Worm (Caenorhabditis elegans): ENCODE results near the gene F29B9.8.

Gene F29B9.8

ce11 chrIV:4647385-4647784 is at the start of gene F29B9.8:
Gene F29B9.8 (plus strand): TSS chrIV:4647685.
- TF ChIP-seq madf-2 (tag; optimal IDR thresholded peaks at IDR 0.05) (no peak), K02D7.2 (tag; optimal IDR thresholded peaks at IDR 0.05) (no peak), ceh-6 (GFP tag; optimal IDR thresholded peaks at IDR 0.05) (no peak), ceh-24 (tag; optimal IDR thresholded peaks at IDR 0.05) (no peak), ceh-18 (tag; optimal IDR thresholded peaks at IDR 0.05) (no peak), ztf-16 (tag; optimal IDR thresholded peaks at IDR 0.05) (no peak), pqm-1 (tag; optimal IDR thresholded peaks at IDR 0.05) (no peak), ceh-30 (tag; optimal IDR thresholded peaks at IDR 0.05) (no peak), ceh-48 (tag; optimal IDR thresholded peaks at IDR 0.05) (no peak), unc-86 (tag; optimal IDR thresholded peaks at IDR 0.05) (no peak), rnt-1 (tag; optimal IDR thresholded peaks at IDR 0.05) (no peak), hlh-15 (tag; optimal IDR thresholded peaks at IDR 0.05) (no peak), elt-2 (tag; optimal IDR thresholded peaks at IDR 0.05) (no peak), ceh-34 (tag; optimal IDR thresholded peaks at IDR 0.05) (no peak)

ce11 chrIV:4599352-4600004 is 48.0 kb upstream of the F29B9.8 start, which contains the start of gene F19C7.2:
Gene F19C7.2 (plus strand): TSS chrIV:4599954.
- TF ChIP-seq elt-2 (tag; optimal IDR thresholded peaks at IDR 0.05) (peak; percentile 24), pqm-1 (tag; optimal IDR thresholded peaks at IDR 0.05) (no peak)

DNA sequence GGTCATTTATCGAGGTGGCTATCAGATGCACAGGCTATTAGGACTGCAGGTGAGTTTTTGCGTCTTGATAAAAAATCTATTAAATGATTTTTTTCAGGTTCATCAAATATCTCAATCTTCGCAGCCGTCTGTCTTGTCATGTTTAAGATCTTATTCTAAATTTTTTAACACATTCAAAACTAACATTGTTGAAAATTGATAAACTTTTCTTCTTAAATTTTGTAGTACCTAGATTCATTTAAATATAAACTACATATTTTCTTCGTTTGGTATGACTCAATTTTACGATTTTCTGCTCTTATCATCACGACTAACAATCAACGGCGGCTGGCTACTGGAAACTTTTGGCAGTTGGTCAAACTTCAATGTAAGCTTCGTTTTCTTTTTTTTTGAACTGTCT is 44.9 kb upstream of the F29B9.8 start, which contains the start of gene F19C7.4:
TSS of gene F19C7.4 (plus strand) at position 301 of the 400 bp plus-strand sequence.
- TF ChIP-seq pha-4 (tag; optimal IDR thresholded peaks at IDR 0.05), result no peak
- TF ChIP-seq fkh-6 (tag; optimal IDR thresholded peaks at IDR 0.05), result no peak
- no peak for TF ChIP-seq sdc-2 (tag; optimal IDR thresholded peaks at IDR 0.05)
- TF ChIP-seq unc-86 (tag; optimal IDR thresholded peaks at IDR 0.05), result no peak
- no peak for TF ChIP-seq dve-1 (tag; optimal IDR thresholded peaks at IDR 0.05)
- TF ChIP-seq tbx-2 (tag; optimal IDR thresholded peaks at IDR 0.05), result no peak
- TF ChIP-seq ceh-9 (tag; optimal IDR thresholded peaks at IDR 0.05), result no peak
- TF ChIP-seq unc-3 (GFP tag; conservative IDR thresholded peaks at IDR 0.05), result no peak
- no peak for TF ChIP-seq unc-3 (tag; optimal IDR thresholded peaks at IDR 0.05)
- TF ChIP-seq ceh-34 (tag; optimal IDR thresholded peaks at IDR 0.05), result no peak
- TF ChIP-seq elt-4 (tag; optimal IDR thresholded peaks at IDR 0.05), result no peak
- TF ChIP-seq pros-1 (tag; optimal IDR thresholded peaks at IDR 0.05), result no peak

ce11 chrIV:4605608-4606007 is 41.9 kb upstream of the F29B9.8 start, which contains the start of gene nspg-10:
Gene nspg-10 (plus strand): TSS chrIV:4605786.
- TF ChIP-seq ahr-1 (tag; optimal IDR thresholded peaks at IDR 0.05) (no peak), pha-2 (tag; optimal IDR thresholded peaks at IDR 0.05) (no peak), madf-2 (tag; optimal IDR thresholded peaks at IDR 0.05) (no peak), fax-1 (tag; optimal IDR thresholded peaks at IDR 0.05) (no peak), hlh-30 (tag; optimal IDR thresholded peaks at IDR 0.05; ENCODE audit: insufficient read depth) (no peak), ceh-6 (GFP tag; optimal IDR thresholded peaks at IDR 0.05) (no peak), unc-42 (tag; optimal IDR thresholded peaks at IDR 0.05) (no peak)

- TF ChIP-seq elt-4 (tag; optimal IDR thresholded peaks at IDR 0.05) (peak; percentile 70), K09A11.1 (tag; optimal IDR thresholded peaks at IDR 0.05; ENCODE audit: insufficient read depth) (no peak)
Observed at ce11 chrIV:4608661-4609060, 38.8 kb upstream of the F29B9.8 start.

DNA sequence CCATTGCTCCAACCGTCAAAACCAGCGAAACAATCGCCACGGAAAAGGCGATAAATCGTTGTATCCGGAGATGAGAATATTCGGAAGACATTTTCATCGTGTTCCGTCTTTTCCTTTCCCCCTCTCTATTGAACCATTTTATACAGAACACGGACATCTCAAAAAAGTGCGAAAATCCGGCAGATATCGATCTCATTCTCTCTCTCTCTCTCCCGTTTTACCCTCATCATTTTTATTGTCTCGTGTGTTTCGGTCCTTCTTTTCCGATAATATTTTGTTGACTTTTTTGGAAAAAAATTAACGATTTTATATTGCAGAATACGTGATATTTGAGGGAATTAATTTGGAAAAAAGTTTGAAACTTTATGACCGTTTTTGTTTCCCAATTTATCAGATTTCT is 37.9 kb upstream of the F29B9.8 start, which contains the start of gene col-110:
TSS of gene col-110 (minus strand) at position 101 of the 400 bp plus-strand sequence.
- TF ChIP-seq ref-2 (tag; optimal IDR thresholded peaks at IDR 0.05), result no peak
- no peak for TF ChIP-seq tbx-7 (tag; optimal IDR thresholded peaks at IDR 0.05)
- no peak for TF ChIP-seq syd-9 (tag; optimal IDR thresholded peaks at IDR 0.05)
- no peak for TF ChIP-seq dve-1 (tag; optimal IDR thresholded peaks at IDR 0.05)
- TF ChIP-seq gmeb-2 (tag; optimal IDR thresholded peaks at IDR 0.05), result no peak
